Worm (Caenorhabditis elegans) whole organism, L2 larva: ENCODE results near the gene Y41D4B.14.

Experiments
- ZK546.5 ChIP-seq: sonication (generic microtip); optimal IDR thresholded peaks from 2 replicates; lab custom pipeline; 2017; ENCODE audit warnings: missing biosample characterization, missing genetic modification characterization
- ceh-82 ChIP-seq: fragments of 150-350 bp; optimal IDR thresholded peaks from 2 replicates; lab custom pipeline; 2014; ENCODE audit warnings: missing biosample characterization, missing genetic modification characterization
- elt-1 ChIP-seq: fragments of 150-350 bp; optimal IDR thresholded peaks from 2 replicates; lab custom pipeline; 2014; ENCODE audit warnings: missing biosample characterization, missing genetic modification characterization
- elt-3 ChIP-seq: sonication (generic microtip); optimal IDR thresholded peaks from 2 replicates; lab custom pipeline; 2017; ENCODE audit warnings: missing biosample characterization, missing genetic modification characterization
- fos-1 ChIP-seq: fragments of 150-350 bp; optimal IDR thresholded peaks from 2 replicates; lab custom pipeline; 2014; ENCODE audit warnings: missing biosample characterization, missing genetic modification characterization
- lin-39 ChIP-seq: fragments of 150-350 bp; optimal IDR thresholded peaks from 2 replicates; lab custom pipeline; 2014; ENCODE audit warnings: missing biosample characterization, missing genetic modification reagents, missing genetic modification characterization
- mdl-1 ChIP-seq, 2 experiments: fragments of 150-350 bp in 1 of 2; sonication (generic microtip) in 1 of 2; optimal IDR thresholded peaks; 2 replicates each; lab custom pipeline; 2017; ENCODE audit warnings: missing biosample characterization in 2 of 2, missing genetic modification characterization in 2 of 2
- nhr-10 ChIP-seq: sonication (generic microtip); optimal IDR thresholded peaks from 2 replicates; lab custom pipeline; 2017; ENCODE audit warnings: missing biosample characterization, missing genetic modification characterization
- nhr-11 ChIP-seq: fragments of 150-350 bp; optimal IDR thresholded peaks from 2 replicates; lab custom pipeline; 2014; ENCODE audit warnings: missing biosample characterization, missing genetic modification characterization
- nhr-12 ChIP-seq: fragments of 150-350 bp; optimal IDR thresholded peaks from 2 replicates; lab custom pipeline; 2014; ENCODE audit warnings: missing biosample characterization, missing genetic modification characterization
- nhr-23 ChIP-seq: fragments of 150-350 bp; optimal IDR thresholded peaks from 2 replicates; lab custom pipeline; 2014; ENCODE audit warnings: missing biosample characterization, missing genetic modification reagents, missing genetic modification characterization
- sem-4 ChIP-seq: fragments of 150-350 bp; optimal IDR thresholded peaks from 2 replicates; lab custom pipeline; 2014; ENCODE audit warnings: missing biosample characterization, missing genetic modification reagents, missing genetic modification characterization
- ztf-11 ChIP-seq: sonication (generic microtip); optimal IDR thresholded peaks from 2 replicates; lab custom pipeline; 2017; ENCODE audit warnings: missing biosample characterization, missing genetic modification characterization

- no peak for TF ChIP-seq nhr-11 (tag; lab: Kevin White, UChicago)
- no peak for TF ChIP-seq nhr-23 (tag; lab: Kevin White, UChicago)
- no peak for TF ChIP-seq ceh-82 (tag; lab: Kevin White, UChicago)
- no peak for TF ChIP-seq fos-1 (tag; lab: Kevin White, UChicago)
- no peak for TF ChIP-seq nhr-10 (tag; lab: Kevin White, UChicago)
- no peak for TF ChIP-seq ztf-11 (tag; lab: Kevin White, UChicago)
- no peak for TF ChIP-seq elt-3 (tag; lab: Kevin White, UChicago)
- no peak for TF ChIP-seq ZK546.5 (tag; lab: Kevin White, UChicago)
- no peak for TF ChIP-seq elt-1 (tag; lab: Kevin White, UChicago)
- TF ChIP-seq mdl-1 (tag; optimal IDR thresholded peaks at IDR 0.05; lab: Kevin White, UChicago): no peak
- TF ChIP-seq sem-4 (tag; lab: Kevin White, UChicago): no peak
- TF ChIP-seq lin-39 (tag; lab: Kevin White, UChicago): no peak
- no peak for TF ChIP-seq nhr-12 (tag; lab: Kevin White, UChicago)
Observed at ce11 chrIV:1600784-1601183, 24.0 kb downstream of the Y41D4B.14 start.
